Worm (Caenorhabditis elegans): ENCODE measurements around the gene col-140.
A peak's percentile ranks its signal among the peaks of the same experiment; 100 is the strongest.

col-140 gene

ce11 chrV:5844349-5844760 is 7.7 kb upstream of the col-140 start (continued):
- no peak for TF ChIP-seq madf-10 (tag; optimal IDR thresholded peaks at IDR 0.05)
- peak; percentile 36 for TF ChIP-seq attf-5 (GFP tag; optimal IDR thresholded peaks at IDR 0.05)
- no peak for TF ChIP-seq F37B4.10 (GFP tag; IDR thresholded peaks at IDR 0.05)
- TF ChIP-seq B0336.3 (GFP tag; IDR thresholded peaks at IDR 0.05): no peak
- peak; percentile 58; the same call in 1 of the 2 replicates for TF ChIP-seq cebp-1 (GFP tag; IDR thresholded peaks at IDR 0.05)
- peak; percentile 79 for TF ChIP-seq cebp-1 (tag; optimal IDR thresholded peaks at IDR 0.05)
- no peak for TF ChIP-seq nfya-2 (GFP tag; IDR thresholded peaks at IDR 0.05)
- TF ChIP-seq F22D6.2 (tag; optimal IDR thresholded peaks at IDR 0.05): peak; percentile 68
- TF ChIP-seq hlh-26 (GFP tag; conservative IDR thresholded peaks at IDR 0.05): no peak
- TF ChIP-seq B0035.1 (tag; optimal IDR thresholded peaks at IDR 0.05): no peak
- TF ChIP-seq hmg-20 (GFP tag; IDR thresholded peaks at IDR 0.05): no peak
- TF ChIP-seq lin-26 (GFP tag; IDR thresholded peaks at IDR 0.05): peak; percentile 52; the same call in 1 of the 2 replicates
- TF ChIP-seq tlf-1 (GFP tag; optimal IDR thresholded peaks at IDR 0.05): peak; percentile 25
- TF ChIP-seq let-607 (tag; optimal IDR thresholded peaks at IDR 0.05): peak in 1 of 2 experiments; percentile 15
- TF ChIP-seq sptf-2 (GFP tag; optimal IDR thresholded peaks at IDR 0.05): no peak
- no peak for TF ChIP-seq mes-4 (tag; optimal IDR thresholded peaks at IDR 0.05)
- TF ChIP-seq madf-6 (GFP tag; IDR thresholded peaks at IDR 0.05): no peak
- peak; percentile 56 for TF ChIP-seq tbp1 (GFP tag; optimal IDR thresholded peaks at IDR 0.05)
- no peak for TF ChIP-seq attf-3 (GFP tag; conservative IDR thresholded peaks at IDR 0.05)
- no peak for TF ChIP-seq ets-4 (GFP tag; optimal IDR thresholded peaks at IDR 0.05)
- TF ChIP-seq nhr-120 (GFP tag; IDR thresholded peaks at IDR 0.05): no peak
- no peak for TF ChIP-seq Y53F4B.3 (GFP tag; IDR thresholded peaks at IDR 0.05)
- TF ChIP-seq hsf-1 (GFP tag; IDR thresholded peaks at IDR 0.05): no peak
- TF ChIP-seq mxl-1 (tag; optimal IDR thresholded peaks at IDR 0.05): no peak
- peak; percentile 60; the same call in 1 of the 2 replicates for TF ChIP-seq Y95B8A.8 (GFP tag; IDR thresholded peaks at IDR 0.05)
- TF ChIP-seq lin-35 (GFP tag; optimal IDR thresholded peaks at IDR 0.05): no peak
- TF ChIP-seq mel-28 (tag; optimal IDR thresholded peaks at IDR 0.05; ENCODE audit: borderline replicate concordance): no peak
- no peak for TF ChIP-seq xnd-1 (tag; optimal IDR thresholded peaks at IDR 0.05)
- TF ChIP-seq tbx-9 (tag; optimal IDR thresholded peaks at IDR 0.05; ENCODE audit: borderline replicate concordance): no peak
- TF ChIP-seq K11D2.4 (GFP tag; IDR thresholded peaks at IDR 0.05): peak; percentile 82
- TF ChIP-seq hrde-1 (tag; optimal IDR thresholded peaks at IDR 0.05; ENCODE audit: borderline replicate concordance): no peak
- TF ChIP-seq ztf-22 (GFP tag; optimal IDR thresholded peaks at IDR 0.05): no peak
- TF ChIP-seq him-1 (tag; optimal IDR thresholded peaks at IDR 0.05): no peak
- no peak for TF ChIP-seq cebp-2 (GFP tag; IDR thresholded peaks at IDR 0.05)
- TF ChIP-seq somi-1 (GFP tag; optimal IDR thresholded peaks at IDR 0.05): peak; percentile 78
- no peak for TF ChIP-seq bed-2 (GFP tag; IDR thresholded peaks at IDR 0.05)
- TF ChIP-seq ztf-18 (tag; optimal IDR thresholded peaks at IDR 0.05): no peak
- no peak for TF ChIP-seq nhr-27 (tag; optimal IDR thresholded peaks at IDR 0.05)
- no peak for TF ChIP-seq F49E8.2 (tag; optimal IDR thresholded peaks at IDR 0.05; ENCODE audit: insufficient read depth)
- TF ChIP-seq ceh-100 (GFP tag; IDR thresholded peaks at IDR 0.05): no peak
- no peak for TF ChIP-seq lag-1 (GFP tag; IDR thresholded peaks at IDR 0.05)
- TF ChIP-seq rec-8 (tag; optimal IDR thresholded peaks at IDR 0.05): no peak
- no peak for TF ChIP-seq Y56A3A.18 (GFP tag; IDR thresholded peaks at IDR 0.05)

All from whole organism, young adult.